Fruit fly (Drosophila melanogaster) whole organism, embryonic: ENCODE measurements around the gene CG14017.

Experiments used
- Blimp-1 ChIP-seq: fragments of 200-800 bp; sonication (Bioruptor generic); optimal IDR thresholded peaks from 3 replicates; lab custom pipeline; 2018; ENCODE audit warnings: missing biosample characterization, missing genetic modification characterization, mild to moderate bottlenecking, moderate library complexity, missing genetic modification reagents
- BtbVII ChIP-seq: fragments of 200-800 bp; sonication (Bioruptor generic); optimal IDR thresholded peaks from 3 replicates; lab custom pipeline; 2017; ENCODE audit warnings: missing biosample characterization, mild to moderate bottlenecking, missing genetic modification characterization
- C15 ChIP-seq: fragments of 200-800 bp; sonication (Bioruptor generic); IDR thresholded peaks from 3 replicates; pipeline ENCODE4 v1.3.6; 2022; ENCODE audit warnings: missing biosample characterization, missing genetic modification characterization
- CG10209 ChIP-seq: fragments of 200-800 bp; sonication (Bioruptor generic); optimal IDR thresholded peaks from 3 replicates; lab custom pipeline; 2017; ENCODE audit warnings: missing biosample characterization, mild to moderate bottlenecking, missing genetic modification characterization, missing genetic modification reagents
- CG10979 ChIP-seq: fragments of 200-800 bp; sonication (Bioruptor generic); optimal IDR thresholded peaks from 2 replicates; lab custom pipeline; 2018; ENCODE audit warnings: missing biosample characterization, mild to moderate bottlenecking, missing genetic modification characterization, moderate library complexity
- CG11093 ChIP-seq: fragments of 200-800 bp; sonication (Bioruptor generic); IDR thresholded peaks from 3 replicates; pipeline ENCODE4 v1.3.6; 2022; ENCODE audit warnings: missing biosample characterization, missing genetic modification characterization
- CG13424 ChIP-seq: fragments of 200-800 bp; sonication (Bioruptor generic); optimal IDR thresholded peaks from 2 replicates; lab custom pipeline; 2019; ENCODE audit warnings: missing biosample characterization, mild to moderate bottlenecking, missing genetic modification characterization, moderate library complexity
- CG2712 ChIP-seq: fragments of 200-800 bp; optimal IDR thresholded peaks from 3 replicates; lab custom pipeline; 2019; ENCODE audit warnings: missing biosample characterization, mild to moderate bottlenecking, missing genetic modification characterization, moderate library complexity
- CG34422 ChIP-seq: fragments of 200-800 bp; sonication (Bioruptor generic); IDR thresholded peaks from 3 replicates; pipeline ENCODE4 v1.3.6; 2022; ENCODE audit warnings: missing biosample characterization, missing genetic modification characterization
- CG7372 ChIP-seq: fragments of 200-800 bp; sonication (Bioruptor generic); IDR thresholded peaks from 2 replicates; pipeline ENCODE4 v1.3.6; 2022; ENCODE audit warnings: missing biosample characterization, missing genetic modification characterization
- CG7556 ChIP-seq: fragments of 200-800 bp; sonication (Bioruptor generic); optimal IDR thresholded peaks from 2 replicates; lab custom pipeline; 2017; ENCODE audit warnings: missing biosample characterization, mild to moderate bottlenecking, missing genetic modification characterization
- CG8478 ChIP-seq: fragments of >200 bp; optimal IDR thresholded peaks from 2 replicates; lab custom pipeline; 2018
- Dip3 ChIP-seq: fragments of 200-800 bp; sonication (Bioruptor generic); optimal IDR thresholded peaks from 3 replicates; lab custom pipeline; 2016; ENCODE audit warnings: missing biosample characterization, missing genetic modification characterization
- Elba2 ChIP-seq: fragments of 200-800 bp; sonication (Bioruptor generic); optimal IDR thresholded peaks from 3 replicates; lab custom pipeline; 2016; ENCODE audit warnings: missing biosample characterization, missing genetic modification characterization
- Ets65A ChIP-seq: fragments of 200-800 bp; sonication (Bioruptor generic); peaks from one replicate; lab custom pipeline; 2016; ENCODE audit warnings: missing biosample characterization, missing genetic modification characterization
- Jarid2 ChIP-seq: fragments of 200-800 bp; sonication (Bioruptor generic); optimal IDR thresholded peaks from 3 replicates; lab custom pipeline; 2017; ENCODE audit warnings: mild to moderate bottlenecking, missing biosample characterization, missing genetic modification reagents, missing genetic modification characterization
- MBD-R2 ChIP-seq: fragments of 200-800 bp; sonication (Bioruptor generic); IDR thresholded peaks from 2 replicates; pipeline ENCODE4 v1.3.6; 2022; ENCODE audit warnings: missing biosample characterization, missing genetic modification characterization
- Med ChIP-seq: fragments of 200-800 bp; sonication (Bioruptor generic); peaks from one replicate; lab custom pipeline; 2016; ENCODE audit warnings: missing biosample characterization, missing genetic modification characterization, mild to moderate bottlenecking, inconsistent platforms, moderate library complexity
- Mrtf ChIP-seq: fragments of 200-800 bp; sonication (Bioruptor generic); IDR thresholded peaks from 3 replicates; pipeline ENCODE4 v1.3.6; 2022; ENCODE audit warnings: missing biosample characterization, missing genetic modification characterization
- Nf-YC ChIP-seq: fragments of 200-800 bp; optimal IDR thresholded peaks from 3 replicates; lab custom pipeline; 2019; ENCODE audit warnings: missing biosample characterization, mild to moderate bottlenecking, missing genetic modification characterization, moderate library complexity
- Oaz ChIP-seq: fragments of 200-800 bp; sonication (Bioruptor generic); IDR thresholded peaks from 2 replicates; pipeline ENCODE4 v1.3.6; 2022; ENCODE audit warnings: missing biosample characterization, missing genetic modification characterization
- Sin3A ChIP-seq: fragments of >200 bp; optimal IDR thresholded peaks from 2 replicates; lab custom pipeline; 2018
- Sox102F ChIP-seq: fragments of 200-800 bp; sonication (Bioruptor generic); optimal IDR thresholded peaks from 2 replicates; lab custom pipeline; 2018; ENCODE audit warnings: missing biosample characterization, mild to moderate bottlenecking, missing genetic modification characterization, moderate library complexity
- Trl ChIP-seq, 3 experiments: fragments of >200 bp in 2 of 3; fragments of 200-800 bp in 1 of 3; sonication (Bioruptor generic) in 1 of 3; optimal IDR thresholded peaks; 2 replicates in 1 of 3; 3 replicates in 2 of 3; lab custom pipeline; 2016 to 2017; ENCODE audit warnings: missing biosample characterization in 1 of 3, missing genetic modification characterization in 1 of 3
- bsh ChIP-seq, 2 experiments: fragments of 200-800 bp; sonication (Bioruptor generic); optimal IDR thresholded peaks; 2 replicates each; lab custom pipeline; 2017 to 2018; ENCODE audit warnings: mild to moderate bottlenecking in 2 of 2, missing biosample characterization in 2 of 2, missing genetic modification characterization in 2 of 2, moderate library complexity in 1 of 2
- cg ChIP-seq: fragments of 200-800 bp; sonication (Bioruptor generic); optimal IDR thresholded peaks from 3 replicates; lab custom pipeline; 2019; ENCODE audit warnings: missing biosample characterization, mild to moderate bottlenecking, missing genetic modification characterization, moderate library complexity
- chinmo ChIP-seq: fragments of 200-800 bp; sonication (Bioruptor generic); IDR thresholded peaks from 4 replicates; pipeline ENCODE4 v1.3.6; 2022; ENCODE audit warnings: missing biosample characterization, missing genetic modification characterization; ENCODE audit not compliant: partially characterized antibody
- chm ChIP-seq: fragments of 200-800 bp; sonication (Bioruptor generic); IDR thresholded peaks from 2 replicates; pipeline ENCODE4 v1.3.6; 2022; ENCODE audit warnings: missing biosample characterization, missing genetic modification characterization
- corto ChIP-seq: fragments of 200-800 bp; sonication (Bioruptor generic); optimal IDR thresholded peaks from 2 replicates; lab custom pipeline; 2016; ENCODE audit warnings: missing biosample characterization, mild to moderate bottlenecking, missing genetic modification characterization, moderate library complexity
- da ChIP-seq: fragments of 200-800 bp; sonication (Bioruptor generic); optimal IDR thresholded peaks from 2 replicates; lab custom pipeline; 2016; ENCODE audit warnings: missing biosample characterization, missing genetic modification characterization
- dysf ChIP-seq: fragments of 200-800 bp; sonication (Bioruptor generic); IDR thresholded peaks from 3 replicates; pipeline ENCODE4 v1.3.6; 2022; ENCODE audit warnings: missing biosample characterization, missing genetic modification characterization
- exex ChIP-seq: fragments of 200-800 bp; sonication (Bioruptor generic); optimal IDR thresholded peaks from 4 replicates; lab custom pipeline; 2018; ENCODE audit warnings: missing biosample characterization, mild to moderate bottlenecking, missing genetic modification characterization, moderate library complexity
- gcm ChIP-seq: fragments of 200-800 bp; sonication (Bioruptor generic); optimal IDR thresholded peaks from 2 replicates; lab custom pipeline; 2019; ENCODE audit warnings: missing biosample characterization, mild to moderate bottlenecking, missing genetic modification characterization, moderate library complexity
- gsb-n ChIP-seq: fragments of 200-800 bp; sonication (Bioruptor generic); optimal IDR thresholded peaks from 3 replicates; lab custom pipeline; 2018; ENCODE audit warnings: missing biosample characterization, mild to moderate bottlenecking, missing genetic modification characterization
- klu ChIP-seq: fragments of 200-800 bp; sonication (Bioruptor generic); IDR thresholded peaks from 2 replicates; pipeline ENCODE4 v1.3.6; 2022; ENCODE audit warnings: missing biosample characterization, missing genetic modification characterization
- nerfin-2 ChIP-seq: fragments of 200-800 bp; sonication (Bioruptor generic); IDR thresholded peaks from 2 replicates; pipeline ENCODE4 v1.3.6; 2022; ENCODE audit warnings: missing biosample characterization, missing genetic modification characterization; ENCODE audit not compliant: partially characterized antibody
- nmo ChIP-seq: fragments of 200-800 bp; sonication (Bioruptor generic); optimal IDR thresholded peaks from 2 replicates; lab custom pipeline; 2018; ENCODE audit warnings: missing biosample characterization, mild to moderate bottlenecking, missing genetic modification characterization, moderate library complexity
- onecut ChIP-seq: fragments of 200-800 bp; sonication (Bioruptor generic); IDR thresholded peaks from 2 replicates; pipeline ENCODE4 v1.3.6; 2022; ENCODE audit warnings: missing biosample characterization, missing genetic modification characterization
- otp ChIP-seq: fragments of 200-800 bp; sonication (Bioruptor generic); IDR thresholded peaks from 3 replicates; pipeline ENCODE4, ENCODE4 v1.3.6; 2022; ENCODE audit warnings: missing biosample characterization, missing genetic modification characterization
- phol ChIP-seq: fragments of 200-800 bp; sonication (Bioruptor generic); optimal IDR thresholded peaks from 3 replicates; lab custom pipeline; 2018; ENCODE audit warnings: missing biosample characterization, mild to moderate bottlenecking, missing genetic modification characterization, moderate library complexity
- sd ChIP-seq: fragments of 200-800 bp; sonication (Bioruptor generic); optimal IDR thresholded peaks from 3 replicates; lab custom pipeline; 2018; ENCODE audit warnings: missing biosample characterization, mild to moderate bottlenecking, missing genetic modification characterization, moderate library complexity
- sens ChIP-seq: fragments of 200-800 bp; sonication (Bioruptor generic); peaks from one replicate; lab custom pipeline; 2016; ENCODE audit warnings: missing biosample characterization, missing genetic modification characterization
- seq ChIP-seq: fragments of 200-800 bp; sonication (Bioruptor generic); IDR thresholded peaks from 2 replicates; pipeline ENCODE4 v1.3.6; 2022; ENCODE audit warnings: missing biosample characterization, missing genetic modification characterization
- so ChIP-seq: fragments of 200-800 bp; sonication (Bioruptor generic); IDR thresholded peaks from 3 replicates; pipeline ENCODE4 v1.3.6; 2022; ENCODE audit warnings: missing biosample characterization, missing genetic modification characterization
- sr ChIP-seq: fragments of 200-800 bp; sonication (Bioruptor generic); IDR thresholded peaks from 3 replicates; pipeline ENCODE4 v1.3.6; 2022; ENCODE audit warnings: missing biosample characterization, missing genetic modification characterization
- stwl ChIP-seq: fragments of 200-800 bp; sonication (Bioruptor generic); optimal IDR thresholded peaks from 3 replicates; lab custom pipeline; 2018; ENCODE audit warnings: missing biosample characterization, mild to moderate bottlenecking, missing genetic modification characterization, moderate library complexity
- twi ChIP-seq: fragments of 200-800 bp; optimal IDR thresholded peaks from 2 replicates; lab custom pipeline; 2019; ENCODE audit warnings: missing biosample characterization, mild to moderate bottlenecking, missing genetic modification characterization, moderate library complexity
- vvl ChIP-seq: fragments of 200-800 bp; sonication (Bioruptor generic); IDR thresholded peaks from 2 replicates; pipeline ENCODE4 v1.3.6; 2022; ENCODE audit warnings: missing biosample characterization, missing genetic modification characterization
- wor ChIP-seq: fragments of 200-800 bp; sonication (Bioruptor generic); IDR thresholded peaks from 2 replicates; pipeline ENCODE4 v1.3.6; 2022; ENCODE audit warnings: missing biosample characterization, missing genetic modification characterization
- zfh1 ChIP-seq: fragments of 200-800 bp; sonication (Bioruptor generic); IDR thresholded peaks from 3 replicates; pipeline ENCODE4 v1.3.6; 2022; ENCODE audit warnings: missing biosample characterization, missing genetic modification characterization

Gene CG14017

dm6 chr2L:5554818-5555217 lies 1.1 kb downstream of the CG14017 start, which contains the start of gene GluRIIA:
Gene GluRIIA, plus strand, starts transcription at chr2L:5555072.
- no peak for TF ChIP-seq Dip3
- TF ChIP-seq dysf, result no peak
- TF ChIP-seq sd (tag; lab: Kevin White, UChicago), result peak; percentile 54
- TF ChIP-seq Sin3A, result no peak
- peak; percentile 10 to 34 for TF ChIP-seq Trl (optimal IDR thresholded peaks at IDR 0.05; lab: Kevin White, UChicago)
- no peak for TF ChIP-seq Trl (GFP tag; optimal IDR thresholded peaks at IDR 0.05; lab: Kevin White, UChicago)
- no peak for TF ChIP-seq MBD-R2 (GFP tag; lab: Robert Waterston, UW)
- TF ChIP-seq sr (GFP tag; lab: Robert Waterston, UW), result peak; percentile 84
- TF ChIP-seq chinmo (GFP tag; lab: Robert Waterston, UW), result 0 out of 4 replicates have a peak, but pooled peaks have one; percentile 42
- TF ChIP-seq Jarid2 (GFP tag; lab: Kevin White, UChicago), result peak; percentile 21
- TF ChIP-seq Med, result peak; percentile 70
- no peak for TF ChIP-seq CG13424 (tag; lab: Kevin White, UChicago)
- TF ChIP-seq CG7372 (GFP tag; lab: Robert Waterston, UW), result peak; percentile 58; the same call in 1 of the 2 replicates
- TF ChIP-seq Ets65A (GFP tag; lab: Kevin White, UChicago), result peak; percentile 64

dm6 chr2L:5558809-5559392 lies 5.2 kb downstream of the CG14017 start, which contains the start of gene GluRIIB:
Gene GluRIIB, plus strand, starts transcription at chr2L:5559342.
- TF ChIP-seq sens (GFP tag; lab: Kevin White, UChicago) (no peak), bsh (GFP tag; optimal IDR thresholded peaks at IDR 0.05; lab: Kevin White, UChicago) (peak in 1 of 2 experiments; percentile 40), chm (GFP tag; lab: Robert Waterston, UW) (no peak), klu (GFP tag; lab: Robert Waterston, UW) (no peak), seq (GFP tag; lab: Robert Waterston, UW) (no peak), CG34422 (GFP tag; lab: Robert Waterston, UW) (no peak), nerfin-2 (GFP tag; lab: Robert Waterston, UW) (no peak), vvl (no peak), da (GFP tag; lab: Kevin White, UChicago) (no peak), CG10979 (tag; lab: Kevin White, UChicago) (peak; percentile 42), so (no peak), CG2712 (tag; lab: Kevin White, UChicago) (peak; percentile 54), CG10209 (GFP tag; lab: Kevin White, UChicago) (no peak), otp (no peak), exex (tag; lab: Kevin White, UChicago) (no peak), cg (no peak), Nf-YC (tag; lab: Kevin White, UChicago) (no peak), wor (GFP tag; lab: Robert Waterston, UW) (no peak), C15 (GFP tag; lab: Robert Waterston, UW) (no peak), CG8478 (no peak), Mrtf (no peak), zfh1 (GFP tag; lab: Robert Waterston, UW) (no peak), Sox102F (GFP tag; lab: Kevin White, UChicago) (peak; percentile 43), Elba2 (GFP tag; lab: Kevin White, UChicago) (no peak), BtbVII (no peak), CG11093 (GFP tag; lab: Robert Waterston, UW) (no peak), Oaz (no peak), nmo (GFP tag; lab: Kevin White, UChicago) (peak; percentile 39), twi (tag; lab: Kevin White, UChicago) (peak; percentile 23), gcm (GFP tag; lab: Kevin White, UChicago) (no peak), gsb-n (tag; lab: Kevin White, UChicago) (no peak), stwl (tag; lab: Kevin White, UChicago) (no peak), phol (tag; lab: Kevin White, UChicago) (peak; percentile 45), corto (GFP tag; lab: Kevin White, UChicago) (no peak), onecut (GFP tag; lab: Robert Waterston, UW) (no peak), Blimp-1 (GFP tag; lab: Kevin White, UChicago) (no peak), CG7556 (GFP tag; lab: Kevin White, UChicago) (peak; percentile 12)
